Worm (Caenorhabditis elegans): ENCODE data around the gene C49H3.12.

The C49H3.12 gene

ce11 chrIV:7926102-7926840 is 847 bp downstream of the C49H3.12 start, which contains the start of gene rps-2:
Gene rps-2 (minus strand): TSS chrIV:7926391.
- TF ChIP-seq dmd-4 (tag; optimal IDR thresholded peaks at IDR 0.05) (no peak), ztf-11 (tag; optimal IDR thresholded peaks at IDR 0.05) (no peak), sma-3 (GFP tag; optimal IDR thresholded peaks at IDR 0.05) (no peak), lin-11 (tag; optimal IDR thresholded peaks at IDR 0.05) (no peak), aly-2 (tag; optimal IDR thresholded peaks at IDR 0.05) (no peak), nhr-129 (tag; optimal IDR thresholded peaks at IDR 0.05) (peak; percentile 10), lsy-2 (tag; optimal IDR thresholded peaks at IDR 0.05) (peak in 1 of 2 experiments; percentile 32), nhr-11 (tag; optimal IDR thresholded peaks at IDR 0.05) (no peak), R02D3.7 (tag; optimal IDR thresholded peaks at IDR 0.05) (no peak), unc-55 (GFP tag; optimal IDR thresholded peaks at IDR 0.05) (no peak), fos-1 (tag; optimal IDR thresholded peaks at IDR 0.05) (peak; percentile 1), nhr-77 (tag; optimal IDR thresholded peaks at IDR 0.05) (no peak), egl-27 (tag; optimal IDR thresholded peaks at IDR 0.05) (no peak), ztf-4 (tag; optimal IDR thresholded peaks at IDR 0.05) (no peak), blmp-1 (tag; optimal IDR thresholded peaks at IDR 0.05; ENCODE audit: insufficient read depth) (no peak), nhr-10 (tag; optimal IDR thresholded peaks at IDR 0.05) (no peak), mbf-1 (tag; optimal IDR thresholded peaks at IDR 0.05) (no peak), lin-39 (tag; optimal IDR thresholded peaks at IDR 0.05) (no peak), peb-1 (tag; optimal IDR thresholded peaks at IDR 0.05) (no peak), sem-4 (tag; optimal IDR thresholded peaks at IDR 0.05) (no peak), unc-39 (tag; optimal IDR thresholded peaks at IDR 0.05) (no peak), nhr-6 (tag; optimal IDR thresholded peaks at IDR 0.05) (no peak), mab-5 (tag; optimal IDR thresholded peaks at IDR 0.05) (no peak), ama-1 (optimal IDR thresholded peaks at IDR 0.05) (no peak), ceh-82 (tag; optimal IDR thresholded peaks at IDR 0.05) (no peak), sma-9 (GFP tag; optimal IDR thresholded peaks at IDR 0.05) (no peak), sma-9 (tag; optimal IDR thresholded peaks at IDR 0.05) (no peak), unc-62 (GFP tag; optimal IDR thresholded peaks at IDR 0.05) (no peak), nhr-12 (tag; optimal IDR thresholded peaks at IDR 0.05) (no peak), ZK546.5 (tag; optimal IDR thresholded peaks at IDR 0.05) (no peak), nhr-25 (tag; optimal IDR thresholded peaks at IDR 0.05) (no peak), lin-13 (GFP tag; optimal IDR thresholded peaks at IDR 0.05) (peak; percentile 28), C34F6.9 (tag; optimal IDR thresholded peaks at IDR 0.05) (peak; percentile 50)

- TF ChIP-seq nhr-25 (tag; optimal IDR thresholded peaks at IDR 0.05) (no peak), crh-2 (tag; optimal IDR thresholded peaks at IDR 0.05) (no peak), blmp-1 (tag; optimal IDR thresholded peaks at IDR 0.05; ENCODE audit: insufficient read depth) (no peak), elt-1 (tag; optimal IDR thresholded peaks at IDR 0.05) (no peak), mab-5 (tag; optimal IDR thresholded peaks at IDR 0.05) (no peak), lin-13 (GFP tag; optimal IDR thresholded peaks at IDR 0.05) (no peak), aly-2 (tag; optimal IDR thresholded peaks at IDR 0.05) (no peak), F13H6.1 (tag; optimal IDR thresholded peaks at IDR 0.05) (no peak), elt-3 (tag; optimal IDR thresholded peaks at IDR 0.05) (no peak), dmd-4 (tag; optimal IDR thresholded peaks at IDR 0.05) (no peak), mbf-1 (tag; optimal IDR thresholded peaks at IDR 0.05) (no peak), alr-1 (tag; optimal IDR thresholded peaks at IDR 0.05) (no peak), R02D3.7 (tag; optimal IDR thresholded peaks at IDR 0.05) (no peak), ZK546.5 (tag; optimal IDR thresholded peaks at IDR 0.05) (no peak)
Observed at ce11 chrIV:7924975-7925828, 1.9 kb downstream of the C49H3.12 start.

ce11 chrIV:7923982-7924480 is 3.1 kb downstream of the C49H3.12 start, which contains the start of the genes xpo-3 and C49H3.3:
Gene xpo-3 (minus strand): TSS chrIV:7924032.
Gene C49H3.3 (plus strand): TSS chrIV:7924350.
- TF ChIP-seq crh-2 (tag; optimal IDR thresholded peaks at IDR 0.05) (peak; percentile 50), nhr-25 (tag; optimal IDR thresholded peaks at IDR 0.05) (peak; percentile 26), C34F6.9 (tag; optimal IDR thresholded peaks at IDR 0.05) (peak; percentile 58), dmd-4 (tag; optimal IDR thresholded peaks at IDR 0.05) (no peak), unc-55 (GFP tag; optimal IDR thresholded peaks at IDR 0.05) (peak; percentile 63), ztf-4 (tag; optimal IDR thresholded peaks at IDR 0.05) (no peak), fos-1 (tag; optimal IDR thresholded peaks at IDR 0.05) (peak; percentile 5), nhr-129 (tag; optimal IDR thresholded peaks at IDR 0.05) (peak; percentile 50), lsy-2 (tag; optimal IDR thresholded peaks at IDR 0.05) (peak in 1 of 2 experiments; percentile 69)

All from whole organism, L2 larva.